Fruit fly (Drosophila melanogaster): ENCODE measurements around the gene CG12483.

- TF ChIP-seq lola (GFP tag; optimal IDR thresholded peaks at IDR 0.05) (no peak), gce (GFP tag; IDR thresholded peaks at IDR 0.05) (no peak), Gsc (GFP tag; IDR thresholded peaks at IDR 0.05) (no peak), kah (GFP tag; optimal IDR thresholded peaks at IDR 0.05) (no peak), CG9437 (GFP tag; optimal IDR thresholded peaks at IDR 0.05) (no peak), NC2β (GFP tag; optimal IDR thresholded peaks at IDR 0.05) (no peak), CG2875 (GFP tag; optimal IDR thresholded peaks at IDR 0.05) (no peak)
These were observed 5.9 kb upstream of the CG12483 start for dm6 chr3L:104076-104475.

All from whole organism, embryonic.